Fruit fly (Drosophila melanogaster) whole organism, embryonic: ENCODE data around the gene hry.

Experiments
- Adf1 ChIP-seq: fragments of 200-800 bp; sonication (Bioruptor generic); IDR thresholded peaks from 2 replicates; pipeline ENCODE4 v1.3.6; 2022; ENCODE audit warnings: missing biosample characterization, missing genetic modification characterization
- Bdp1 ChIP-seq: fragments of 200-800 bp; sonication (Bioruptor generic); optimal IDR thresholded peaks from 3 replicates; lab custom pipeline; 2016; ENCODE audit warnings: missing biosample characterization, missing genetic modification characterization
- CG10147 ChIP-seq: fragments of 200-800 bp; sonication (Bioruptor generic); optimal IDR thresholded peaks from 2 replicates; lab custom pipeline; 2019; ENCODE audit warnings: missing biosample characterization, mild to moderate bottlenecking, missing genetic modification characterization, moderate library complexity
- CG11504 ChIP-seq: fragments of 200-800 bp; sonication (Bioruptor generic); optimal IDR thresholded peaks from 3 replicates; lab custom pipeline; 2019; ENCODE audit warnings: missing biosample characterization, mild to moderate bottlenecking, missing genetic modification characterization, moderate library complexity
- CG11723 ChIP-seq: fragments of 200-800 bp; sonication (Bioruptor generic); optimal IDR thresholded peaks from 2 replicates; lab custom pipeline; 2017; ENCODE audit warnings: missing biosample characterization, mild to moderate bottlenecking, missing genetic modification characterization
- CG12071 ChIP-seq: fragments of 200-800 bp; sonication (Bioruptor generic); optimal IDR thresholded peaks from 3 replicates; lab custom pipeline; 2018; ENCODE audit warnings: missing biosample characterization, mild to moderate bottlenecking, missing genetic modification characterization
- CG12236 ChIP-seq: fragments of 200-800 bp; sonication (Bioruptor generic); optimal IDR thresholded peaks from 2 replicates; lab custom pipeline; 2016; ENCODE audit warnings: missing biosample characterization, missing genetic modification characterization
- CG14014 ChIP-seq: fragments of 200-800 bp; sonication (Bioruptor generic); IDR thresholded peaks from 2 replicates; pipeline ENCODE4 v1.3.6; 2022; ENCODE audit warnings: missing biosample characterization, missing genetic modification characterization
- CG15011 ChIP-seq: fragments of 200-800 bp; sonication (Bioruptor generic); optimal IDR thresholded peaks from 3 replicates; lab custom pipeline; 2018; ENCODE audit warnings: missing biosample characterization, mild to moderate bottlenecking, missing genetic modification characterization
- CG17186 ChIP-seq: fragments of 200-800 bp; sonication (Bioruptor generic); optimal IDR thresholded peaks from 3 replicates; lab custom pipeline; 2017; ENCODE audit warnings: missing biosample characterization, missing genetic modification reagents, missing genetic modification characterization
- CG17328 ChIP-seq: fragments of 200-800 bp; sonication (Bioruptor generic); IDR thresholded peaks from 2 replicates; pipeline ENCODE4 v1.3.6; 2022; ENCODE audit warnings: missing biosample characterization, missing genetic modification characterization
- CG17612 ChIP-seq: fragments of 200-800 bp; sonication (Bioruptor generic); IDR thresholded peaks from 2 replicates; pipeline ENCODE4 v1.3.6; 2022; ENCODE audit warnings: missing biosample characterization, missing genetic modification characterization
- CG18619 ChIP-seq: fragments of 200-800 bp; sonication (Bioruptor generic); optimal IDR thresholded peaks from 3 replicates; lab custom pipeline; 2017; ENCODE audit warnings: missing biosample characterization, mild to moderate bottlenecking, missing genetic modification characterization
- CG30020 ChIP-seq: fragments of 200-800 bp; optimal IDR thresholded peaks from 2 replicates; lab custom pipeline; 2019; ENCODE audit warnings: missing biosample characterization, mild to moderate bottlenecking, missing genetic modification characterization, moderate library complexity
- CG34224 ChIP-seq: fragments of 200-800 bp; sonication (Bioruptor generic); IDR thresholded peaks from 3 replicates; pipeline ENCODE4 v1.3.6; 2022; ENCODE audit warnings: missing biosample characterization, missing genetic modification characterization; ENCODE audit not compliant: partially characterized antibody
- CG34376 ChIP-seq: fragments of 200-800 bp; sonication (Bioruptor generic); optimal IDR thresholded peaks from 2 replicates; lab custom pipeline; 2018; ENCODE audit warnings: missing biosample characterization, mild to moderate bottlenecking, missing genetic modification characterization
- CG4282 ChIP-seq: fragments of 200-800 bp; sonication (Bioruptor generic); optimal IDR thresholded peaks from 2 replicates; lab custom pipeline; 2016; ENCODE audit warnings: missing biosample characterization, missing genetic modification characterization
- CG4707 ChIP-seq: fragments of 200-800 bp; sonication (Bioruptor generic); optimal IDR thresholded peaks from 2 replicates; lab custom pipeline; 2018; ENCODE audit warnings: missing biosample characterization, mild to moderate bottlenecking, missing genetic modification characterization, moderate library complexity
- CG5953 ChIP-seq: fragments of 200-800 bp; sonication (Bioruptor generic); IDR thresholded peaks from 2 replicates; pipeline ENCODE4 v1.3.6; 2022; ENCODE audit warnings: missing biosample characterization, missing genetic modification characterization
- CG6654 ChIP-seq: fragments of 200-800 bp; sonication (Bioruptor generic); optimal IDR thresholded peaks from 2 replicates; lab custom pipeline; 2017; ENCODE audit warnings: missing biosample characterization, mild to moderate bottlenecking, missing genetic modification characterization
- CG8089 ChIP-seq: fragments of 200-800 bp; sonication (Bioruptor generic); optimal IDR thresholded peaks from 3 replicates; lab custom pipeline; 2016; ENCODE audit warnings: missing biosample characterization, missing genetic modification characterization
- D19B ChIP-seq: fragments of 200-800 bp; sonication (Bioruptor generic); optimal IDR thresholded peaks from 2 replicates; lab custom pipeline; 2017; ENCODE audit warnings: missing biosample characterization, mild to moderate bottlenecking, missing genetic modification characterization
- Dfd ChIP-seq, 2 experiments: fragments of >200 bp; optimal IDR thresholded peaks; 2 replicates each; lab custom pipeline; 2017; ENCODE audit warnings: missing biosample characterization in 2 of 2, missing genetic modification characterization in 2 of 2
- E2f1 ChIP-seq: fragments of 200-800 bp; sonication (Bioruptor generic); IDR thresholded peaks from 2 replicates; pipeline ENCODE4 v1.3.6; 2022; ENCODE audit warnings: missing biosample characterization, missing genetic modification characterization
- ERR ChIP-seq: fragments of 200-800 bp; sonication (Bioruptor generic); optimal IDR thresholded peaks from 2 replicates; lab custom pipeline; 2016; ENCODE audit warnings: missing biosample characterization, missing genetic modification characterization
- Hr39 ChIP-seq: fragments of >200 bp; optimal IDR thresholded peaks from 2 replicates; lab custom pipeline; 2017
- Lim3 ChIP-seq: fragments of 200-800 bp; sonication (Bioruptor generic); IDR thresholded peaks from 2 replicates; pipeline ENCODE4 v1.3.6; 2022; ENCODE audit warnings: missing biosample characterization, missing genetic modification characterization
- Lpt ChIP-seq: fragments of >200 bp; optimal IDR thresholded peaks from 2 replicates; lab custom pipeline; 2018; ENCODE audit warnings: missing biosample characterization, missing genetic modification characterization
- Mes4 ChIP-seq: fragments of 200-800 bp; sonication (Bioruptor generic); optimal IDR thresholded peaks from 2 replicates; lab custom pipeline; 2016; ENCODE audit warnings: missing biosample characterization, missing genetic modification characterization
- Oli ChIP-seq: fragments of 200-800 bp; sonication (Bioruptor generic); optimal IDR thresholded peaks from 2 replicates; lab custom pipeline; 2018; ENCODE audit warnings: missing biosample characterization, mild to moderate bottlenecking, missing genetic modification characterization, moderate library complexity
- Opbp ChIP-seq: fragments of 200-800 bp; sonication (Bioruptor generic); IDR thresholded peaks from 3 replicates; pipeline ENCODE4 v1.3.6; 2022; ENCODE audit warnings: missing biosample characterization, missing genetic modification characterization; ENCODE audit not compliant: partially characterized antibody
- Pdp1 ChIP-seq, 2 experiments: fragments of 200-800 bp; sonication (Bioruptor generic); optimal IDR thresholded peaks; 3 replicates each; lab custom pipeline; 2016; ENCODE audit warnings: missing biosample characterization in 2 of 2, missing genetic modification characterization in 2 of 2, mild to moderate bottlenecking in 1 of 2, moderate library complexity in 1 of 2
- Side ChIP-seq: fragments of 200-800 bp; sonication (Bioruptor generic); optimal IDR thresholded peaks from 2 replicates; lab custom pipeline; 2016; ENCODE audit warnings: missing biosample characterization, missing genetic modification characterization
- abd-A ChIP-seq: fragments of 200-800 bp; sonication (Bioruptor generic); optimal IDR thresholded peaks from 3 replicates; lab custom pipeline; 2019; ENCODE audit warnings: missing biosample characterization, mild to moderate bottlenecking, missing genetic modification characterization, moderate library complexity
- ac ChIP-seq: fragments of 200-800 bp; sonication (Bioruptor generic); optimal IDR thresholded peaks from 3 replicates; lab custom pipeline; 2017; ENCODE audit warnings: missing biosample characterization, mild to moderate bottlenecking, missing genetic modification characterization
- bbx ChIP-seq: fragments of 200-800 bp; sonication (Bioruptor generic); IDR thresholded peaks from 2 replicates; pipeline ENCODE4 v1.3.6; 2022; ENCODE audit warnings: missing biosample characterization, missing genetic modification characterization; ENCODE audit not compliant: partially characterized antibody
- chm ChIP-seq: fragments of 200-800 bp; sonication (Bioruptor generic); IDR thresholded peaks from 2 replicates; pipeline ENCODE4 v1.3.6; 2022; ENCODE audit warnings: missing biosample characterization, missing genetic modification characterization
- dysf ChIP-seq: fragments of 200-800 bp; sonication (Bioruptor generic); IDR thresholded peaks from 3 replicates; pipeline ENCODE4 v1.3.6; 2022; ENCODE audit warnings: missing biosample characterization, missing genetic modification characterization
- ems ChIP-seq: fragments of 200-800 bp; sonication (Bioruptor generic); optimal IDR thresholded peaks from 3 replicates; lab custom pipeline; 2016; ENCODE audit warnings: missing biosample characterization, missing genetic modification characterization
- eve ChIP-seq, 2 experiments: fragments of >200 bp; optimal IDR thresholded peaks; 2 replicates each; lab custom pipeline; 2017; ENCODE audit warnings: missing biosample characterization in 2 of 2, missing genetic modification characterization in 2 of 2
- gcm2 ChIP-seq: fragments of 200-800 bp; sonication (Bioruptor generic); optimal IDR thresholded peaks from 2 replicates; lab custom pipeline; 2016; ENCODE audit warnings: missing biosample characterization, missing genetic modification characterization
- grn ChIP-seq: fragments of 200-800 bp; sonication (Bioruptor generic); optimal IDR thresholded peaks from 3 replicates; lab custom pipeline; 2017; ENCODE audit warnings: missing biosample characterization, missing genetic modification characterization
- gt ChIP-seq: fragments of 200-800 bp; sonication (Bioruptor generic); IDR thresholded peaks from 2 replicates; pipeline ENCODE4 v1.3.6; 2022; ENCODE audit warnings: missing biosample characterization, missing genetic modification characterization
- kni ChIP-seq: fragments of 200-800 bp; sonication (Bioruptor generic); optimal IDR thresholded peaks from 3 replicates; lab custom pipeline; 2017; ENCODE audit warnings: mild to moderate bottlenecking, missing biosample characterization, missing genetic modification reagents, missing genetic modification characterization
- lov ChIP-seq, 2 experiments: fragments of 200-800 bp in 1 of 2; fragments of >200 bp in 1 of 2; sonication (Bioruptor generic) in 1 of 2; IDR thresholded peaks in 1 of 2; optimal IDR thresholded peaks in 1 of 2; 2 replicates in 1 of 2; 3 replicates in 1 of 2; pipeline versions ENCODE4 v1.3.6 to Lab custom; 2017 to 2022; ENCODE audit warnings: missing biosample characterization in 1 of 2, missing genetic modification characterization in 1 of 2
- nom ChIP-seq: fragments of 200-800 bp; sonication (Bioruptor generic); optimal IDR thresholded peaks from 2 replicates; lab custom pipeline; 2017; ENCODE audit warnings: missing biosample characterization, missing genetic modification characterization, mild to moderate bottlenecking, moderate library complexity, missing genetic modification reagents
- pita ChIP-seq: fragments of 200-800 bp; sonication (Bioruptor generic); optimal IDR thresholded peaks from 2 replicates; lab custom pipeline; 2017; ENCODE audit warnings: missing biosample characterization, mild to moderate bottlenecking, missing genetic modification characterization
- repo ChIP-seq: fragments of 200-800 bp; sonication (Bioruptor generic); optimal IDR thresholded peaks from 2 replicates; lab custom pipeline; 2016; ENCODE audit warnings: missing biosample characterization, missing genetic modification characterization
- salm ChIP-seq: fragments of 200-800 bp; sonication (Bioruptor generic); optimal IDR thresholded peaks from 2 replicates; lab custom pipeline; 2018; ENCODE audit warnings: missing biosample characterization, mild to moderate bottlenecking, missing genetic modification characterization
- sima ChIP-seq: fragments of 200-800 bp; sonication (Bioruptor generic); optimal IDR thresholded peaks from 2 replicates; lab custom pipeline; 2016; ENCODE audit warnings: missing biosample characterization, missing genetic modification characterization
- sob ChIP-seq: fragments of 200-800 bp; sonication (Bioruptor generic); IDR thresholded peaks from 2 replicates; pipeline ENCODE4 v1.3.6; 2022; ENCODE audit warnings: missing biosample characterization, missing genetic modification characterization
- wdn ChIP-seq: fragments of 200-800 bp; sonication (Bioruptor generic); IDR thresholded peaks from 2 replicates; pipeline ENCODE4 v1.3.6; 2022; ENCODE audit warnings: missing biosample characterization, missing genetic modification characterization

The hry gene

DNA sequence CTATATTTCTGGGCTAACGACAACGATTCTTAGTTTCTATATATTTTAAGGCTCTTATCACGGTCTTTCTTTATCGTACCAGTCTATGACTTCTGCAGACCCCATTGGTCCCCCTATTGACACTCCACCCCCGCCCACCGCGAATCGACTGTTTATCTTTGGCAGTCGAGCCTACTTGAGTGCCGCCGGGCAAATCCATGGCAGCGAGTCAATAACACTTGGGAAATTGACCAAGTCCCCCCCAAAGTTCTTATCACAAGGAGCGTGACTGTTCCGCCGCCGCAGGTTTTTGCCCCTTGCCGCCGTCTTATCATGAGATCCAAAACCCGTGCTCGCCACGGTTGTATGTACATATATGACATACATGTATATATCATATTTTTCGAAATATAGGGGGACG is 24.1 kb downstream of the hry start (continued):
- no peak for TF ChIP-seq CG17612 (GFP tag; lab: Robert Waterston, UW)
- no peak for TF ChIP-seq lov (optimal IDR thresholded peaks at IDR 0.05; lab: Kevin White, UChicago)
- TF ChIP-seq lov (GFP tag; IDR thresholded peaks at IDR 0.05; lab: Robert Waterston, UW): no peak
- no peak for TF ChIP-seq abd-A
- no peak for TF ChIP-seq wdn (GFP tag; lab: Robert Waterston, UW)
- TF ChIP-seq repo (GFP tag; lab: Kevin White, UChicago): no peak
- TF ChIP-seq Lpt: no peak
- 0 out of 2 replicates have a peak, but pooled peaks have one; percentile 18 for TF ChIP-seq CG17328 (GFP tag; lab: Robert Waterston, UW)
- no peak for TF ChIP-seq ac
- TF ChIP-seq Oli (tag; lab: Kevin White, UChicago): no peak
- no peak for TF ChIP-seq CG8089 (GFP tag; lab: Kevin White, UChicago)
- peak; percentile 23 for TF ChIP-seq kni (GFP tag; lab: Kevin White, UChicago)
- TF ChIP-seq Opbp: no peak
- TF ChIP-seq CG12071: no peak
- no peak for TF ChIP-seq CG18619
- no peak for TF ChIP-seq CG17186 (GFP tag; lab: Kevin White, UChicago)
- peak; percentile 29; the same call in 1 of the 2 replicates for TF ChIP-seq CG14014
- peak; percentile 23 for TF ChIP-seq CG34376
- no peak for TF ChIP-seq pita (GFP tag; lab: Kevin White, UChicago)
- no peak for TF ChIP-seq CG11504 (tag; lab: Kevin White, UChicago)
- no peak for TF ChIP-seq gt
- no peak for TF ChIP-seq Hr39 (lab: Kevin White, UChicago)
- TF ChIP-seq ERR (GFP tag; lab: Kevin White, UChicago): no peak
- TF ChIP-seq E2f1: no peak
- TF ChIP-seq CG34224 (GFP tag; lab: Robert Waterston, UW): no peak
- TF ChIP-seq CG15011 (GFP tag; lab: Kevin White, UChicago): no peak
- no peak for TF ChIP-seq CG11723 (GFP tag; lab: Kevin White, UChicago)
- TF ChIP-seq CG12236 (GFP tag; lab: Kevin White, UChicago): no peak
- no peak for TF ChIP-seq Pdp1 (GFP tag; optimal IDR thresholded peaks at IDR 0.05; lab: Kevin White, UChicago)
- TF ChIP-seq bbx: no peak
- no peak for TF ChIP-seq nom (GFP tag; lab: Kevin White, UChicago)
- no peak for TF ChIP-seq CG6654 (GFP tag; lab: Kevin White, UChicago)
- no peak for TF ChIP-seq ems (GFP tag; lab: Kevin White, UChicago)
- TF ChIP-seq CG4707 (GFP tag; lab: Kevin White, UChicago): no peak
- TF ChIP-seq CG10147 (GFP tag; lab: Kevin White, UChicago): no peak
- TF ChIP-seq Lim3 (GFP tag; lab: Robert Waterston, UW): no peak
- TF ChIP-seq Dfd (GFP tag; optimal IDR thresholded peaks at IDR 0.05; lab: Kevin White, UChicago): no peak
- TF ChIP-seq dysf: no peak
- no peak for TF ChIP-seq CG30020 (tag; lab: Kevin White, UChicago)
- peak; percentile 30; the same call in 1 of the 2 replicates for TF ChIP-seq Adf1 (GFP tag; lab: Robert Waterston, UW)
- no peak for TF ChIP-seq D19B (GFP tag; lab: Kevin White, UChicago)
- TF ChIP-seq eve (GFP tag; optimal IDR thresholded peaks at IDR 0.05; lab: Kevin White, UChicago): no peak
- peak; percentile 56 for TF ChIP-seq salm
- TF ChIP-seq grn (GFP tag; lab: Kevin White, UChicago): peak; percentile 86
- TF ChIP-seq Mes4 (GFP tag; lab: Kevin White, UChicago): no peak
- no peak for TF ChIP-seq gcm2 (GFP tag; lab: Kevin White, UChicago)
- 0 out of 2 replicates have a peak, but pooled peaks have one; percentile 15 for TF ChIP-seq CG5953 (GFP tag; lab: Robert Waterston, UW)
- peak; percentile 75 for TF ChIP-seq chm (GFP tag; lab: Robert Waterston, UW)
- TF ChIP-seq sob (GFP tag; lab: Robert Waterston, UW): no peak
- TF ChIP-seq Bdp1 (GFP tag; lab: Kevin White, UChicago): no peak
- TF ChIP-seq sima (GFP tag; lab: Kevin White, UChicago): no peak
- no peak for TF ChIP-seq CG4282
- no peak for TF ChIP-seq Side
